Worm (Caenorhabditis elegans) whole organism, early embryonic: ENCODE measurements around the gene C13F10.5.

Source experiments
- B0310.2 ChIP-seq: sonication (generic microtip); optimal IDR thresholded peaks from 2 replicates; lab custom pipeline; 2016; ENCODE audit warnings: mild to moderate bottlenecking, missing genetic modification characterization, missing compliant biosample characterization
- F13C5.2 ChIP-seq: sonication (generic microtip); optimal IDR thresholded peaks from 2 replicates; lab custom pipeline; 2017; ENCODE audit warnings: mild to moderate bottlenecking, missing genetic modification characterization, inconsistent platforms, missing compliant biosample characterization
- aly-1 ChIP-seq: sonication (generic microtip); optimal IDR thresholded peaks from 2 replicates; lab custom pipeline; 2016; ENCODE audit warnings: missing genetic modification characterization, missing compliant biosample characterization
- ama-1 ChIP-seq: fragments of 150-350 bp; optimal IDR thresholded peaks from 2 replicates; lab custom pipeline; 2014
- ceh-13 ChIP-seq: fragments of 200-800 bp; sonication (Bioruptor generic); optimal IDR thresholded peaks from 2 replicates; lab custom pipeline; 2018; ENCODE audit warnings: mild to moderate bottlenecking, missing genetic modification characterization, missing compliant biosample characterization
- ceh-36 ChIP-seq: sonication (generic microtip); optimal IDR thresholded peaks from 2 replicates; lab custom pipeline; 2016; ENCODE audit warnings: missing genetic modification characterization, inconsistent platforms, missing compliant biosample characterization
- ets-7 ChIP-seq: sonication (generic microtip); optimal IDR thresholded peaks from 2 replicates; lab custom pipeline; 2016; ENCODE audit warnings: missing genotype, missing genetic modification characterization, missing compliant biosample characterization
- flt-1 ChIP-seq: fragments of 200-800 bp; sonication (Bioruptor generic); IDR thresholded peaks from 2 replicates; pipeline ENCODE4 v1.3.6; 2022; ENCODE audit warnings: missing genetic modification characterization, missing compliant biosample characterization
- hmbx-1 ChIP-seq: sonication (generic microtip); optimal IDR thresholded peaks from 2 replicates; lab custom pipeline; 2016; ENCODE audit warnings: mild to moderate bottlenecking, missing genetic modification characterization, missing compliant biosample characterization
- hmg-4 ChIP-seq: fragments of 200-800 bp; sonication (Bioruptor generic); optimal IDR thresholded peaks from 2 replicates; lab custom pipeline; 2018; ENCODE audit warnings: mild to moderate bottlenecking, missing genetic modification characterization, missing compliant biosample characterization
- hnd-1 ChIP-seq: sonication (generic microtip); optimal IDR thresholded peaks from 2 replicates; lab custom pipeline; 2016; ENCODE audit warnings: missing genetic modification characterization, missing compliant biosample characterization
- pes-1 ChIP-seq: fragments of 200-800 bp; sonication (Bioruptor generic); IDR thresholded peaks from 2 replicates; pipeline ENCODE4 v1.3.6; 2022; ENCODE audit warnings: missing genetic modification reagents, missing genetic modification characterization, missing compliant biosample characterization
- scrt-1 ChIP-seq: fragments of 200-800 bp; sonication (Bioruptor generic); IDR thresholded peaks from 2 replicates; pipeline ENCODE4 v1.3.6; 2022; ENCODE audit warnings: missing genetic modification characterization, missing compliant biosample characterization
- sea-1 ChIP-seq: fragments of 200-800 bp; sonication (Bioruptor generic); conservative IDR thresholded peaks from 2 replicates; pipeline ENCODE4 v1.3.6; 2022; ENCODE audit warnings: missing genetic modification characterization, missing compliant biosample characterization
- tbx-11 ChIP-seq: fragments of 200-800 bp; sonication (Bioruptor generic); IDR thresholded peaks from 2 replicates; pipeline ENCODE4 v1.3.6; 2022; ENCODE audit warnings: missing genetic modification characterization, missing compliant biosample characterization
- tbx-37 ChIP-seq: fragments of 200-800 bp; sonication (Bioruptor generic); conservative IDR thresholded peaks from 2 replicates; pipeline ENCODE4 v1.3.6; 2022; ENCODE audit warnings: missing genetic modification reagents, missing genetic modification characterization, missing compliant biosample characterization
- tra-4 ChIP-seq: sonication (generic microtip); optimal IDR thresholded peaks from 2 replicates; lab custom pipeline; 2017; ENCODE audit warnings: missing genetic modification characterization, missing compliant biosample characterization

C13F10.5 gene

DNA sequence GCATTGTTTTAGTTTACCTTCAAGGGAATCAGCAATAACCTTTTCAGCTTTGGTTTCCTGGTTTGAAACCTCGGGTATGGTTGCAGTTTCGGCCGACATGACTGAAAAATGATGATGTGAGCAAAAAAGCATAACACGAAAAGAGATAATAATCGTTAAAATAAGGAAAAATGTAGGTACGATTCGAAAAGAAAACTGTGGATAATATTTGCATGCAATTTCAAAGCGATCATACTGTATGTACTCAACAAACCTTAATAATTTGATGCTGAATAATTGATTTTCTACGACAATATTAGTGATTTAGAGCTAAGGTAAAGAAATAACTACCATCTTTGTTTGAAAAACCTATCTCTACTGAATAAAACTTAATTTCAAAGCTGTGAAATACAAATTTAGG, 22.9 kb downstream of the C13F10.5 start, which contains the start of gene attf-2:
Gene attf-2, minus strand, starts transcription at position 101 of the 400 bp plus-strand sequence.
- TF ChIP-seq hmg-4 (no peak), tbx-11 (GFP tag; lab: Robert Waterston, UW) (no peak), scrt-1 (GFP tag; lab: Robert Waterston, UW) (no peak), ama-1 (no peak), pes-1 (GFP tag; lab: Robert Waterston, UW) (no peak), tra-4 (tag; lab: Kevin White, UChicago) (no peak), ets-7 (tag; lab: Kevin White, UChicago) (no peak), B0310.2 (no peak), sea-1 (GFP tag; lab: Robert Waterston, UW) (no peak), hnd-1 (tag; lab: Kevin White, UChicago) (no peak), ceh-36 (no peak), flt-1 (GFP tag; lab: Robert Waterston, UW) (no peak), hmbx-1 (no peak), ceh-13 (GFP tag; lab: Kevin White, UChicago) (no peak), tbx-37 (no peak), aly-1 (tag; lab: Kevin White, UChicago) (no peak), F13C5.2 (tag; lab: Kevin White, UChicago) (no peak)

DNA sequence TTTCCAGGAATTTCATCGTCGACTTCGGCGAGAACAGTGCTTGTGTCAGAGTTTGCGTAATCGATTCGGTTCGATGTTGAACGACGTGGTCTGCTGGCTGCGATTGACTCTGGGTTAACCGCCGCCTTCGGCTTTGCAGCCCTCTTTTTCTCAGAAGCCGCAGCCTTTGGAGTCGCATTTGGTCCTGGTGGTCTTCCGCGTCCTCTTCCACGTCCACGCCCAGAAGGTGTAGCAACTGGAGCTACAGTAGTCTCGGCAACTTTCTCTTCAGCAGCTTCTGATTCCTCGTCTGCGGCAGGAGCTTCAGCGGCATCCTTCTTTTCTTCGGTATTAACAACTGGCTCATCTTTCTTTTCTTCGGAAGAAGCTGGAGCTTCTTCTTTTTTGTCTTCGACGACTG, 24.1 kb downstream of the C13F10.5 start:
- no peak for TF ChIP-seq B0310.2
- no peak for TF ChIP-seq tra-4 (tag; lab: Kevin White, UChicago)
- no peak for TF ChIP-seq pes-1 (GFP tag; lab: Robert Waterston, UW)
- no peak for TF ChIP-seq sea-1 (GFP tag; lab: Robert Waterston, UW)
- no peak for TF ChIP-seq aly-1 (tag; lab: Kevin White, UChicago)
- no peak for TF ChIP-seq hnd-1 (tag; lab: Kevin White, UChicago)
- TF ChIP-seq tbx-37, result no peak
- no peak for TF ChIP-seq scrt-1 (GFP tag; lab: Robert Waterston, UW)
- no peak for TF ChIP-seq ceh-13 (GFP tag; lab: Kevin White, UChicago)

DNA sequence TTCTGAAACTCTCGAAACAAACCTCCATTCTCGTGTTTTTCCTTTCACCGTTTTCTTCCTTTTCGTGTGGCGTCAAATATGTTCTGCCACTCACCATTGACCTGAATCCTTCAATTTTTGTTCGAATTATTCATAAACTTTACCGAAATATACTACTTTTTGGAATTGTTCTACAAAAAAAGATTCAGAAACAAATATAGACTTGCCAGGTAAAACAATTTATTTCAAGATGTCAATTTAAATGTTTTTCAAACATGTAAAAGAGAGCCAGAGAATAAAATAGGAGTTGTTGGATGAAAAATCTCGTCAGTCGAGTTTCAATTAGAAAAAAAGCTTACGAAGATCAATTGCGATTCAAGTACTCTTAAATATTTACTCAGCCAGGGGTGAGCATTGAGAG, 25.3 kb downstream of the C13F10.5 start, which contains the start of gene F09G2.8:
Gene F09G2.8, minus strand, starts transcription at position 101 of the 400 bp plus-strand sequence.
- TF ChIP-seq ceh-36 (no peak), scrt-1 (GFP tag; lab: Robert Waterston, UW) (no peak), hmbx-1 (no peak), hmg-4 (no peak), tbx-11 (GFP tag; lab: Robert Waterston, UW) (no peak), flt-1 (GFP tag; lab: Robert Waterston, UW) (no peak), pes-1 (GFP tag; lab: Robert Waterston, UW) (no peak), tbx-37 (no peak), F13C5.2 (tag; lab: Kevin White, UChicago) (no peak), sea-1 (GFP tag; lab: Robert Waterston, UW) (no peak), ets-7 (tag; lab: Kevin White, UChicago) (no peak), B0310.2 (no peak), tra-4 (tag; lab: Kevin White, UChicago) (no peak), ceh-13 (GFP tag; lab: Kevin White, UChicago) (no peak), aly-1 (tag; lab: Kevin White, UChicago) (no peak), hnd-1 (tag; lab: Kevin White, UChicago) (no peak)

DNA sequence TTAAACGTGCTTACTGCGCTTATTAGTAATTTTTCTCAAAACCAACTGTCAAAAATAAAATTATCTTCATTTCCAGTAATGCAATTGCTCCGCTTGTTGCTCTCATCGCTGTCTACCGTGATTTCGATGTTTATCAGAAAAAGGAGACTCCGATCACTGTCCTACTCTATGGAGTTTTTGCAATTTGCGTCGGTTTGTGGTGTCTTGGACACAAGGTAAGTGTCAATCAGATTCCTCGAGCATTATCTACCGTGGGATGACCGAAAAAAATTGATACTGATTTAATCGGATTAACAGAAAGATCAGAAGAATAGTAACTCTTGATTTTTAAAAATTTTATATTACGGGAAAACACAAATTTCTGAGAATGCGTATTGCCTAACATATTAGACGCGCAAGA, 31.6 kb downstream of the C13F10.5 start:
- TF ChIP-seq hnd-1 (tag; lab: Kevin White, UChicago) (no peak), tbx-37 (no peak), ceh-13 (GFP tag; lab: Kevin White, UChicago) (no peak), hmbx-1 (no peak), aly-1 (tag; lab: Kevin White, UChicago) (no peak), F13C5.2 (tag; lab: Kevin White, UChicago) (no peak)

DNA sequence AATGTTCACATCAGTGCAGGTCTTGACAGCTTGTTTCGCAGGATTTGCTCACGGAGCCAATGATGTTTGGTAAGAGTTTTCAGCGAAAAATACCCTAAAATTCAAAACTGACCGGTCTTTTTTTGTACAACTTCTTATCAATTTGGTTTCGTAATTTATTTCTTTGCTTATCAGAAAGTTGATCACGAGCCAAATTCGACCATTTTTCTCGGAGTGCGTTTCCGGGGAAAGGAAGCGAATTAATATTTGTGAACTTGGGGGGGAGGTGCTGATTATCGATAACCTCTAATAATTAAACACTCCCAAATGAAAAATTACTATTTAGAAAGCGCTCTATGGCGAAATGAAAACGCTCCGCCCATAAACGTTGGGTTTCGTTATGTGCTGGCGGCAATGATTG, 32.3 kb downstream of the C13F10.5 start:
- TF ChIP-seq F13C5.2 (tag; lab: Kevin White, UChicago), result no peak
- TF ChIP-seq scrt-1 (GFP tag; lab: Robert Waterston, UW), result no peak
- no peak for TF ChIP-seq tbx-37
- no peak for TF ChIP-seq pes-1 (GFP tag; lab: Robert Waterston, UW)
- no peak for TF ChIP-seq tra-4 (tag; lab: Kevin White, UChicago)
- no peak for TF ChIP-seq B0310.2
- no peak for TF ChIP-seq flt-1 (GFP tag; lab: Robert Waterston, UW)
- no peak for TF ChIP-seq ceh-36
- no peak for TF ChIP-seq hnd-1 (tag; lab: Kevin White, UChicago)
- no peak for TF ChIP-seq ceh-13 (GFP tag; lab: Kevin White, UChicago)
- no peak for TF ChIP-seq ama-1

DNA sequence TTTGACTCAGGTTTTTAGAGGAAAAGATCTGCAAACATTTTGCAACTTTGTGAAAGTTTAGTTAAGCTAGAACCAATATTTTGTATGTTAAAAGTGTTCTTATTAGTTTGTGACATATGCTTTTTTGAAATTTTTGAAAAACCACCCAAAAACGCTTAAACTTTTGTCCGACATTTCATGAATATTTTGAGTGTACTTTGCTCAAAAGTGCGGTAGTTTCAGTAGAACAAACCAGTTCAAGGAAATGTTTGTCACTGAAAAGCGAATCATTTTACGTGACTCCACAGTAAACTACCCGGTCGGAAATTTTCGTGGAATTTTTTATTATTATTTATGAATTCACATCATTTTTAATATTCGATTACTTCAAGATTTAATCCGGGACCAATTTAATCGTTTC, 34.3 kb downstream of the C13F10.5 start, which contains the start of gene pitr-5:
Gene pitr-5, plus strand, starts transcription at position 301 of the 400 bp plus-strand sequence.
- TF ChIP-seq ceh-36, result no peak
- TF ChIP-seq scrt-1 (GFP tag; lab: Robert Waterston, UW), result no peak
- TF ChIP-seq tbx-37, result no peak
- TF ChIP-seq B0310.2, result no peak
- no peak for TF ChIP-seq ama-1
- no peak for TF ChIP-seq flt-1 (GFP tag; lab: Robert Waterston, UW)

DNA sequence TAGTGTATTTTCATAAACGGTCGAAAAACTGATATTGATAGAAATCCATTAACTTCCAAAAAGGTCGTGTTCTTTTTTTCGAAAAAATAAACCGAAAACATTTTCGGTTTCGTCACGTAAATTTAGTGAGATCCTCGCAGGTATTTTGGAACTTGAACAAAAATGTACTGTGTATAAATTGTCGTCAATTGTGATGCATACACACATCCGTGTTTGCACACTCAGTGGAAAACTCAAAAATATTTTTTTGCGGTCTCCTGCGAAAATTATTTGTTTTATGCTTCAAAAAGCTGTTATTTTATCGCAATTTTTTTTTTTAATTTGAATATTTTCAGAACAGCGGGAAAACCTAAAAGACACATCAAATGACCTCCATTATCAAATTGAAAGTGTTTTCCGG, 40.0 kb downstream of the C13F10.5 start, which contains the start of gene cpsf-2:
Gene cpsf-2, plus strand, starts transcription at position 330 of the 400 bp plus-strand sequence.
- no peak for TF ChIP-seq flt-1 (GFP tag; lab: Robert Waterston, UW)
- TF ChIP-seq tbx-11 (GFP tag; lab: Robert Waterston, UW), result no peak

DNA sequence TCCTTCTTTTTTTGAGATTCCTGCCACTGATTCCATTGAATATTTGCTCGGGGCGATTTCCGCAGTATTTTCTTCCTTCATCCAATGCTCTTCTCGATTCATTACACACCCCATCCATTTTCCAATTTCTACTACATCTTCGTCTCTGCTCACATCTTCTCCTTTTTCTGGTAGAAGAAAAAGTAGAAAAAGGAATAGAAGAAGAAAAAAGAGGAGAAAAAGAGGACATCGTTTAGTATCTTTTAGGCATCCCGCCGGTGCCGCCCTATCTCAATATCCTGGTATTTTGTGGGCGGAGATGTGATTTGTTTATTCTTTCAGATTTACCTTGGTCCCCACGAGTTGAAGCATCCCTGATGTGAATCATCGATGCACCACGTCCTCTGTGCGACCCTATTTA, 43.7 kb downstream of the C13F10.5 start, which contains the start of gene lgc-39:
Gene lgc-39, plus strand, starts transcription at position 301 of the 400 bp plus-strand sequence.
- no peak for TF ChIP-seq tbx-11 (GFP tag; lab: Robert Waterston, UW)
- no peak for TF ChIP-seq sea-1 (GFP tag; lab: Robert Waterston, UW)
